Worm (Caenorhabditis elegans): ENCODE results near the gene srt-33.

- no peak for TF ChIP-seq cog-1 (tag; optimal IDR thresholded peaks at IDR 0.05)
- TF ChIP-seq flt-1 (GFP tag; IDR thresholded peaks at IDR 0.05): no peak
- no peak for TF ChIP-seq T22C8.4 (GFP tag; IDR thresholded peaks at IDR 0.05)
- no peak for TF ChIP-seq klf-2 (GFP tag; conservative IDR thresholded peaks at IDR 0.05)
- no peak for TF ChIP-seq med-1 (GFP tag; optimal IDR thresholded peaks at IDR 0.05; ENCODE audit: insufficient read depth)
Observed at ce11 chrV:14240694-14241201, 38.9 kb downstream of the srt-33 start, which contains the start of gene K02E11.10.

All from whole organism, midembryonic.